Fruit fly (Drosophila melanogaster): Measurements from ENCODE around the gene beat-Vc.

Gene beat-Vc

DNA sequence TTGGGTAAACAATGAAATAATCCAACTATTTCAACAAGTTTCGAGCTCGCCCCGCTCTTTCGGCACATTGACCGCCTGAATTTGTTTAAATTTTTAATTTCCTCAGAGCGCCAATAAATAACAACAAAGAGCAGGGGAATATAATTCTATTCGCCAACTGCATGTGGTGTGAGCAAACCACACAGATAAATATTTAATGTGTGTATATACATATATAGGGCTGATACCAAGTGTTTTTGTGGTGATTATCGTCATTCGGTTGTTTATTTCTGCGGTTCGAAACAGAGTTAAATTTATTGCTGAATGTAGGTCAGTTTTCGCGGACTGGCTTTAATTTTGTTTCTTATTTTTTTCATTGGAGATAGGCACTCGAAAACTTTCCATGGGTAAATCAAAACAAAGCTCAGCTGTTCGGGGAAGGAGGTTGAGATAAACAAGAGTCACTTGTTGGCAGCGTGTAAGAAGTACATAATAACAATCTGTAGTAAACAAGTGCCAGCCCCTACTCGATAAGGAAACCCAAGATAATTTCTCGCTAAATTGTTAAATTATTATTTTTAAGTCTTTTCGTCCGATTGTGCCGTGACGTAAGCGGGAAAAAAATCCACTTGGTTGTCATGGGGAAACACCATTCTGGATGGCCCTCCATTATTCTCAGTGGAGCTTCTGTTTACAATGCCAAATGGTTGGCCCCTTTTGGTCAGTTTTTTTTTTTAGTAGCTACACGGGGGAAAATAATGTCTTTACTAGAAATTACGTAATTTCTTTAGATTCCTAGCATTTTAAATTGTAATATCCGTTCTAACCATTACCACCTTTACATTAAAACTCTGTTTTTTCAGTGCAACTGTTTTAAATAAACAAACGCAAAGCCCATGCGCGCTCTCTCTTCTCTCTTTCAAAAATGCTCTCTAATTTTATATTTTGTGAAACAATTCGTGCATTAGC is 65.2 kb downstream of the beat-Vc start (continued):
- no peak for TF ChIP-seq CG34406 (GFP tag; optimal IDR thresholded peaks at IDR 0.05)
- TF ChIP-seq CG11902 (GFP tag; optimal IDR thresholded peaks at IDR 0.05) = no peak
- TF ChIP-seq CG6808 (GFP tag; optimal IDR thresholded peaks at IDR 0.05) = peak; percentile 10
- TF ChIP-seq Sox14 (GFP tag; optimal IDR thresholded peaks at IDR 0.05) = peak; percentile 6
- TF ChIP-seq esn (GFP tag; optimal IDR thresholded peaks at IDR 0.05) = peak; percentile 50
- no peak for TF ChIP-seq Sox15 (GFP tag; optimal IDR thresholded peaks at IDR 0.05)
- TF ChIP-seq lz (GFP tag; optimal IDR thresholded peaks at IDR 0.05) = peak; percentile 38
- peak; percentile 26 for TF ChIP-seq CG3919 (GFP tag; optimal IDR thresholded peaks at IDR 0.05)
- TF ChIP-seq eg (GFP tag; IDR thresholded peaks at IDR 0.05) = peak; percentile 65; the same call in 1 of the 3 replicates
- TF ChIP-seq CG6792 (GFP tag; optimal IDR thresholded peaks at IDR 0.05) = peak; percentile 41
- TF ChIP-seq CG6854 (GFP tag; optimal IDR thresholded peaks at IDR 0.05) = no peak
- TF ChIP-seq CG8119 (GFP tag; IDR thresholded peaks at IDR 0.05) = peak; percentile 52; the same call in 2 of the 3 replicates
- TF ChIP-seq CG9139 (GFP tag; optimal IDR thresholded peaks at IDR 0.05) = peak; percentile 16
- TF ChIP-seq ss (GFP tag; optimal IDR thresholded peaks at IDR 0.05) = peak in 1 of 2 experiments; percentile 26
- peak; percentile 24 for TF ChIP-seq acj6 (GFP tag; optimal IDR thresholded peaks at IDR 0.05)

DNA sequence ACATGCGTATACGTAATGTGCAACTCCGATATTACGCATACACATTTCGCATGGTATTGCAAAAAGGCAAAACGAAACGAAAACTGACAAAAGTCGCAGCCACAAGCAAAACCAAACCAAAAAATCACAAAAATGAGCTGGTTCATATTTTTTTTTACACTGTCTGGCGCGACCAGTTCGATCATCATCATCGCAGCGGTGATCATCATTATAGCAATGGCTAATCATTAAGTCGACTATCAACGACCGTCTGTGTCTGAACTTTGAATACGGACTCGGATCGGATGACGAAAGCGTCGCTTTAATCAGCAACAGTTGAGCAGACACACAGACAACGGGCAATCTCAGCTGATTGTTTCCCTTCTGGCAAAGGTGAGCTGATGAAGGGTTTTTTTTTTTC is 66.1 kb downstream of the beat-Vc start:
- TF ChIP-seq CG15336 (GFP tag; IDR thresholded peaks at IDR 0.05) = peak; percentile 57
- no peak for TF ChIP-seq Met (GFP tag; optimal IDR thresholded peaks at IDR 0.05)
- TF ChIP-seq vri (GFP tag; optimal IDR thresholded peaks at IDR 0.05) = no peak
- no peak for TF ChIP-seq OdsH (GFP tag; optimal IDR thresholded peaks at IDR 0.05)
- no peak for TF ChIP-seq Smox (GFP tag; optimal IDR thresholded peaks at IDR 0.05)
- TF ChIP-seq net (GFP tag; optimal IDR thresholded peaks at IDR 0.05) = peak; percentile 53
- TF ChIP-seq Sox14 (GFP tag; optimal IDR thresholded peaks at IDR 0.05) = no peak
- no peak for TF ChIP-seq CG8632 (GFP tag; optimal IDR thresholded peaks at IDR 0.05)
- peak; percentile 75 for TF ChIP-seq CG9139 (GFP tag; optimal IDR thresholded peaks at IDR 0.05)
- TF ChIP-seq CG8119 (GFP tag; IDR thresholded peaks at IDR 0.05) = peak; percentile 46; the same call in 2 of the 3 replicates
- TF ChIP-seq topi (GFP tag; optimal IDR thresholded peaks at IDR 0.05) = no peak
- peak; percentile 41 for TF ChIP-seq CG10669 (GFP tag; optimal IDR thresholded peaks at IDR 0.05)
- no peak for TF ChIP-seq CG6854 (GFP tag; optimal IDR thresholded peaks at IDR 0.05)
- peak; percentile 63 for TF ChIP-seq CG1621 (tag; optimal IDR thresholded peaks at IDR 0.05)
- peak; percentile 86 for TF ChIP-seq svp (GFP tag)
- peak; percentile 68 for TF ChIP-seq CG6808 (GFP tag; optimal IDR thresholded peaks at IDR 0.05)
- peak; percentile 6 for TF ChIP-seq CG11762 (GFP tag; optimal IDR thresholded peaks at IDR 0.05; ENCODE audit: insufficient read depth)
- TF ChIP-seq CG32006 (GFP tag; optimal IDR thresholded peaks at IDR 0.05) = no peak
- TF ChIP-seq CG31627 (GFP tag; optimal IDR thresholded peaks at IDR 0.05) = no peak
- no peak for TF ChIP-seq Eip78C (GFP tag)
- no peak for TF ChIP-seq fd85E (GFP tag; optimal IDR thresholded peaks at IDR 0.05)
- TF ChIP-seq Gug (GFP tag; IDR thresholded peaks at IDR 0.05) = no peak
- no peak for TF ChIP-seq CG11294 (GFP tag; IDR thresholded peaks at IDR 0.05)
- peak; percentile 77 for TF ChIP-seq CG6276 (GFP tag; optimal IDR thresholded peaks at IDR 0.05)
- TF ChIP-seq Hr38 (GFP tag; optimal IDR thresholded peaks at IDR 0.05) = no peak
- no peak for TF ChIP-seq pdm3 (GFP tag; optimal IDR thresholded peaks at IDR 0.05)
- no peak for TF ChIP-seq Sox102F (GFP tag; optimal IDR thresholded peaks at IDR 0.05)
- TF ChIP-seq Eip75B (GFP tag; optimal IDR thresholded peaks at IDR 0.05) = no peak
- TF ChIP-seq Ets21C (GFP tag; optimal IDR thresholded peaks at IDR 0.05) = no peak
- no peak for TF ChIP-seq cyc (GFP tag; optimal IDR thresholded peaks at IDR 0.05)
- no peak for TF ChIP-seq Lpt (GFP tag; optimal IDR thresholded peaks at IDR 0.05)
- TF ChIP-seq CG6792 (GFP tag; optimal IDR thresholded peaks at IDR 0.05) = no peak
- no peak for TF ChIP-seq Hr39 (GFP tag; optimal IDR thresholded peaks at IDR 0.05)
- no peak for TF ChIP-seq salr (GFP tag; optimal IDR thresholded peaks at IDR 0.05)
- no peak for TF ChIP-seq lz (GFP tag; optimal IDR thresholded peaks at IDR 0.05)
- no peak for TF ChIP-seq CG3032 (tag; optimal IDR thresholded peaks at IDR 0.05)
- TF ChIP-seq fkh (GFP tag; optimal IDR thresholded peaks at IDR 0.05) = no peak
- TF ChIP-seq CG8319 (GFP tag; optimal IDR thresholded peaks at IDR 0.05) = no peak
- no peak for TF ChIP-seq CG4318 (GFP tag; optimal IDR thresholded peaks at IDR 0.05)
- no peak for TF ChIP-seq Sox15 (GFP tag; optimal IDR thresholded peaks at IDR 0.05)
- TF ChIP-seq acj6 (GFP tag; optimal IDR thresholded peaks at IDR 0.05) = no peak
- no peak for TF ChIP-seq CG16779 (tag; optimal IDR thresholded peaks at IDR 0.05)

Data from whole organism, prepupa.